Fruit fly (Drosophila melanogaster) whole organism, embryonic: ENCODE data around the gene Mics1.

Experiments used
- Ada2b ChIP-seq: fragments of 200-800 bp; sonication (Bioruptor generic); IDR thresholded peaks from 2 replicates; pipeline ENCODE4 v1.3.6; 2022; ENCODE audit warnings: missing biosample characterization, missing genetic modification characterization
- B-H1 ChIP-seq: fragments of 200-800 bp; sonication (Bioruptor generic); IDR thresholded peaks from 3 replicates; pipeline ENCODE4 v1.3.6; 2022; ENCODE audit warnings: missing biosample characterization, missing genetic modification characterization
- Blimp-1 ChIP-seq: fragments of 200-800 bp; sonication (Bioruptor generic); optimal IDR thresholded peaks from 3 replicates; lab custom pipeline; 2018; ENCODE audit warnings: missing biosample characterization, missing genetic modification characterization, mild to moderate bottlenecking, moderate library complexity, missing genetic modification reagents
- Bteb2 ChIP-seq: fragments of 200-800 bp; sonication (Bioruptor generic); optimal IDR thresholded peaks from 2 replicates; lab custom pipeline; 2016; ENCODE audit warnings: missing biosample characterization, missing genetic modification characterization
- CG10147 ChIP-seq: fragments of 200-800 bp; sonication (Bioruptor generic); optimal IDR thresholded peaks from 2 replicates; lab custom pipeline; 2019; ENCODE audit warnings: missing biosample characterization, mild to moderate bottlenecking, missing genetic modification characterization, moderate library complexity
- CG10267 ChIP-seq: fragments of 200-800 bp; sonication (Bioruptor generic); optimal IDR thresholded peaks from 2 replicates; lab custom pipeline; 2018; ENCODE audit warnings: missing biosample characterization, mild to moderate bottlenecking, missing genetic modification characterization, moderate library complexity
- CG10979 ChIP-seq: fragments of 200-800 bp; sonication (Bioruptor generic); optimal IDR thresholded peaks from 2 replicates; lab custom pipeline; 2018; ENCODE audit warnings: missing biosample characterization, mild to moderate bottlenecking, missing genetic modification characterization, moderate library complexity
- CG11695 ChIP-seq: fragments of 200-800 bp; sonication (Bioruptor generic); IDR thresholded peaks from 3 replicates; pipeline ENCODE4 v1.3.6; 2022; ENCODE audit warnings: missing biosample characterization, missing genetic modification characterization
- CG12155 ChIP-seq: fragments of 200-800 bp; sonication (Bioruptor generic); optimal IDR thresholded peaks from 3 replicates; lab custom pipeline; 2016; ENCODE audit warnings: missing biosample characterization, missing genetic modification characterization
- CG13775 ChIP-seq: fragments of 200-800 bp; sonication (Bioruptor generic); optimal IDR thresholded peaks from 3 replicates; lab custom pipeline; 2017; ENCODE audit warnings: missing biosample characterization, mild to moderate bottlenecking, missing genetic modification characterization
- CG16863 ChIP-seq: fragments of 200-800 bp; sonication (Bioruptor generic); optimal IDR thresholded peaks from 3 replicates; lab custom pipeline; 2016; ENCODE audit warnings: missing biosample characterization, missing genetic modification characterization
- CG18262 ChIP-seq: fragments of 200-800 bp; optimal IDR thresholded peaks from 3 replicates; lab custom pipeline; 2019; ENCODE audit warnings: missing biosample characterization, mild to moderate bottlenecking, missing genetic modification characterization, moderate library complexity
- CG18476 ChIP-seq: fragments of 200-800 bp; sonication (Bioruptor generic); optimal IDR thresholded peaks from 2 replicates; lab custom pipeline; 2016; ENCODE audit warnings: missing biosample characterization, mild to moderate bottlenecking, missing genetic modification characterization
- CG5245 ChIP-seq: fragments of 200-800 bp; sonication (Bioruptor generic); optimal IDR thresholded peaks from 3 replicates; lab custom pipeline; 2016; ENCODE audit warnings: missing biosample characterization, missing genetic modification characterization
- CG6791 ChIP-seq: fragments of 200-800 bp; sonication (Bioruptor generic); IDR thresholded peaks from 3 replicates; pipeline ENCODE4 v1.3.6; 2022; ENCODE audit warnings: missing biosample characterization, missing genetic modification characterization; ENCODE audit not compliant: partially characterized antibody
- CG7786 ChIP-seq: fragments of 200-800 bp; sonication (Bioruptor generic); optimal IDR thresholded peaks from 2 replicates; lab custom pipeline; 2016; ENCODE audit warnings: missing biosample characterization, missing genetic modification characterization
- CG8478 ChIP-seq: fragments of >200 bp; optimal IDR thresholded peaks from 2 replicates; lab custom pipeline; 2018
- CTCF ChIP-seq: fragments of 200-800 bp; sonication (Bioruptor generic); optimal IDR thresholded peaks from 2 replicates; lab custom pipeline; 2017; ENCODE audit warnings: missing biosample characterization, mild to moderate bottlenecking, missing genetic modification characterization, moderate library complexity
- Dbx ChIP-seq: fragments of 200-800 bp; sonication (Bioruptor generic); IDR thresholded peaks from 3 replicates; pipeline ENCODE4 v1.3.6; 2022; ENCODE audit warnings: missing biosample characterization, missing genetic modification characterization
- Dll ChIP-seq: fragments of 200-800 bp; sonication (Bioruptor generic); IDR thresholded peaks from 4 replicates; pipeline ENCODE4 v1.3.6; 2022; ENCODE audit warnings: missing biosample characterization, missing genetic modification characterization; ENCODE audit not compliant: partially characterized antibody
- Dref ChIP-seq: fragments of 200-800 bp; sonication (Bioruptor generic); IDR thresholded peaks from 2 replicates; pipeline ENCODE4 v1.3.6; 2022; ENCODE audit warnings: missing biosample characterization, missing genetic modification characterization
- Fer3 ChIP-seq: fragments of 200-800 bp; sonication (Bioruptor generic); optimal IDR thresholded peaks from 2 replicates; lab custom pipeline; 2018; ENCODE audit warnings: missing biosample characterization, mild to moderate bottlenecking, missing genetic modification characterization, moderate library complexity
- HLH3B ChIP-seq: fragments of 200-800 bp; sonication (Bioruptor generic); IDR thresholded peaks from 2 replicates; pipeline ENCODE4 v1.3.6; 2022; ENCODE audit warnings: missing biosample characterization, missing genetic modification characterization
- Jarid2 ChIP-seq: fragments of 200-800 bp; sonication (Bioruptor generic); optimal IDR thresholded peaks from 3 replicates; lab custom pipeline; 2017; ENCODE audit warnings: mild to moderate bottlenecking, missing biosample characterization, missing genetic modification reagents, missing genetic modification characterization
- Max ChIP-seq: fragments of 200-800 bp; sonication (Bioruptor generic); optimal IDR thresholded peaks from 2 replicates; lab custom pipeline; 2016; ENCODE audit warnings: missing biosample characterization, mild to moderate bottlenecking, missing genetic modification characterization
- NK7.1 ChIP-seq: fragments of 200-800 bp; sonication (Bioruptor generic); optimal IDR thresholded peaks from 3 replicates; lab custom pipeline; 2016; ENCODE audit warnings: missing biosample characterization, missing genetic modification characterization
- Neu2 ChIP-seq: fragments of 200-800 bp; sonication (Bioruptor generic); optimal IDR thresholded peaks from 3 replicates; lab custom pipeline; 2016; ENCODE audit warnings: missing biosample characterization, missing genetic modification characterization, borderline replicate concordance
- Pdp1 ChIP-seq, 2 experiments: fragments of 200-800 bp; sonication (Bioruptor generic); optimal IDR thresholded peaks; 3 replicates each; lab custom pipeline; 2016; ENCODE audit warnings: missing biosample characterization in 2 of 2, missing genetic modification characterization in 2 of 2, mild to moderate bottlenecking in 1 of 2, moderate library complexity in 1 of 2
- Usf ChIP-seq: fragments of 200-800 bp; sonication (Bioruptor generic); optimal IDR thresholded peaks from 2 replicates; lab custom pipeline; 2017; ENCODE audit warnings: missing genotype, missing biosample characterization, missing genetic modification characterization
- Xrp1 ChIP-seq: fragments of 200-800 bp; sonication (Bioruptor generic); IDR thresholded peaks from 2 replicates; pipeline ENCODE4 v1.3.6; 2022; ENCODE audit warnings: missing biosample characterization, missing genetic modification characterization
- YL-1 ChIP-seq: fragments of 200-800 bp; sonication (Bioruptor generic); optimal IDR thresholded peaks from 3 replicates; lab custom pipeline; 2017; ENCODE audit warnings: missing biosample characterization, mild to moderate bottlenecking, missing genetic modification characterization
- ato ChIP-seq: fragments of 200-800 bp; sonication (Bioruptor generic); IDR thresholded peaks from 2 replicates; pipeline ENCODE4 v1.3.6; 2022; ENCODE audit warnings: missing biosample characterization, missing genetic modification characterization; ENCODE audit not compliant: partially characterized antibody
- az2 ChIP-seq: fragments of 200-800 bp; sonication (Bioruptor generic); optimal IDR thresholded peaks from 3 replicates; lab custom pipeline; 2016; ENCODE audit warnings: missing biosample characterization, missing genetic modification characterization
- caup ChIP-seq: fragments of 200-800 bp; sonication (Bioruptor generic); optimal IDR thresholded peaks from 3 replicates; lab custom pipeline; 2017; ENCODE audit warnings: missing biosample characterization, mild to moderate bottlenecking, missing genetic modification characterization, moderate library complexity; ENCODE audit not compliant: severe bottlenecking
- cwo ChIP-seq: fragments of 200-800 bp; sonication (Bioruptor generic); optimal IDR thresholded peaks from 3 replicates; lab custom pipeline; 2017; ENCODE audit warnings: missing biosample characterization, missing genetic modification characterization, mild to moderate bottlenecking, moderate library complexity, missing genetic modification reagents
- dm ChIP-seq: fragments of 200-800 bp; sonication (Bioruptor generic); optimal IDR thresholded peaks from 3 replicates; lab custom pipeline; 2016; ENCODE audit warnings: missing biosample characterization, missing genetic modification characterization
- fd64A ChIP-seq: fragments of 200-800 bp; sonication (Bioruptor generic); optimal IDR thresholded peaks from 3 replicates; lab custom pipeline; 2018; ENCODE audit warnings: missing biosample characterization, mild to moderate bottlenecking, missing genetic modification characterization
- gem ChIP-seq: fragments of 200-800 bp; sonication (Bioruptor generic); optimal IDR thresholded peaks from 2 replicates; lab custom pipeline; 2019; ENCODE audit warnings: missing biosample characterization, mild to moderate bottlenecking, missing genetic modification characterization, moderate library complexity
- grn ChIP-seq: fragments of 200-800 bp; sonication (Bioruptor generic); optimal IDR thresholded peaks from 3 replicates; lab custom pipeline; 2017; ENCODE audit warnings: missing biosample characterization, missing genetic modification characterization
- hb ChIP-seq: fragments of 200-800 bp; sonication (Bioruptor generic); IDR thresholded peaks from 3 replicates; pipeline ENCODE4 v1.3.6; 2022; ENCODE audit warnings: missing biosample characterization, missing genetic modification characterization; ENCODE audit not compliant: partially characterized antibody
- kay ChIP-seq: fragments of 200-800 bp; sonication (Bioruptor generic); optimal IDR thresholded peaks from 2 replicates; lab custom pipeline; 2016; ENCODE audit warnings: missing biosample characterization, missing genetic modification characterization
- nerfin-2 ChIP-seq: fragments of 200-800 bp; sonication (Bioruptor generic); IDR thresholded peaks from 2 replicates; pipeline ENCODE4 v1.3.6; 2022; ENCODE audit warnings: missing biosample characterization, missing genetic modification characterization; ENCODE audit not compliant: partially characterized antibody
- peb ChIP-seq: fragments of 200-800 bp; sonication (Bioruptor generic); IDR thresholded peaks from 2 replicates; pipeline ENCODE4 v1.3.6; 2022; ENCODE audit warnings: missing biosample characterization, missing genetic modification characterization
- phol ChIP-seq: fragments of 200-800 bp; sonication (Bioruptor generic); optimal IDR thresholded peaks from 3 replicates; lab custom pipeline; 2018; ENCODE audit warnings: missing biosample characterization, mild to moderate bottlenecking, missing genetic modification characterization, moderate library complexity
- pnt ChIP-seq: fragments of 200-800 bp; sonication (Bioruptor generic); optimal IDR thresholded peaks from 3 replicates; lab custom pipeline; 2016; ENCODE audit warnings: missing biosample characterization, missing genetic modification characterization
- pum ChIP-seq: fragments of 200-800 bp; sonication (Bioruptor generic); optimal IDR thresholded peaks from 2 replicates; lab custom pipeline; 2016; ENCODE audit warnings: missing biosample characterization, missing genetic modification characterization
- rib ChIP-seq: fragments of 200-800 bp; sonication (Bioruptor generic); IDR thresholded peaks from 2 replicates; pipeline ENCODE4 v1.3.6; 2022; ENCODE audit warnings: missing biosample characterization, missing genetic modification characterization
- sc ChIP-seq, 3 experiments: fragments of >200 bp in 2 of 3; fragments of 200-800 bp in 1 of 3; sonication (Bioruptor generic) in 1 of 3; optimal IDR thresholded peaks; 2 replicates in 2 of 3; 3 replicates in 1 of 3; lab custom pipeline; 2017; ENCODE audit warnings: mild to moderate bottlenecking in 1 of 3, missing biosample characterization in 1 of 3, missing genetic modification characterization in 1 of 3, missing genetic modification reagents in 1 of 3
- sd ChIP-seq: fragments of 200-800 bp; sonication (Bioruptor generic); optimal IDR thresholded peaks from 3 replicates; lab custom pipeline; 2018; ENCODE audit warnings: missing biosample characterization, mild to moderate bottlenecking, missing genetic modification characterization, moderate library complexity
- unc-4 ChIP-seq: fragments of 200-800 bp; sonication (Bioruptor generic); IDR thresholded peaks from 2 replicates; pipeline ENCODE4 v1.3.6; 2022; ENCODE audit warnings: missing biosample characterization, missing genetic modification characterization; ENCODE audit not compliant: partially characterized antibody

Gene Mics1

DNA sequence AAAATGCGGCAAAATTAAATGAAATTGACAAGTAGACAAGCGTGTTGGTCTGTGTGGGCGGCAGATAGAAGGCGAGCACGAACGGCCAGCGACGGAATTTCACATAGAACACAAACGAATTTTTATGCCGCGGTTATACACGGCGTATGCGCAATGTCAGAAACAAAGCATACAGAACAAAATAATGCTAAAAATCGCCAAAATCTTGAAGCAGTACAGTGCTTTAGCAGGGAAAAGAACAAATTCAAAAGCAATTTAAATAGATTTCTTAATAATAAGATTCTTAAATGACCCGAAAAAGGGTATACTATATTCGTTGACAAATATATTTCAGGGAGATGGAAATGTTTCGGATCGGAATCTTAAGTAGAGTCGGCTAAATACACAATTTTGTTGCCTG, 1.7 kb downstream of the Mics1 start (continued):
- TF ChIP-seq dm (no peak), CG12155 (GFP tag; lab: Kevin White, UChicago) (peak; percentile 42), Fer3 (tag; lab: Kevin White, UChicago) (peak; percentile 9), CG10979 (tag; lab: Kevin White, UChicago) (no peak), CG13775 (GFP tag; lab: Kevin White, UChicago) (no peak), cwo (peak; percentile 6), CG16863 (GFP tag; lab: Kevin White, UChicago) (no peak), CG6791 (GFP tag; lab: Robert Waterston, UW) (no peak), CG11695 (GFP tag; lab: Robert Waterston, UW) (0 out of 3 replicates have a peak, but pooled peaks have one; percentile 46), CG10147 (GFP tag; lab: Kevin White, UChicago) (no peak), Blimp-1 (GFP tag; lab: Kevin White, UChicago) (no peak), Usf (no peak), CG10267 (no peak), nerfin-2 (GFP tag; lab: Robert Waterston, UW) (no peak), Pdp1 (GFP tag; optimal IDR thresholded peaks at IDR 0.05; lab: Kevin White, UChicago) (peak in 1 of 2 experiments; percentile 9), Ada2b (GFP tag; lab: Robert Waterston, UW) (peak; percentile 43; the same call in 1 of the 2 replicates), caup (GFP tag; lab: Kevin White, UChicago) (no peak), kay (no peak), CTCF (no peak), HLH3B (GFP tag; lab: Robert Waterston, UW) (0 out of 2 replicates have a peak, but pooled peaks have one; percentile 23), CG18262 (tag; lab: Kevin White, UChicago) (no peak), pnt (GFP tag; lab: Kevin White, UChicago) (no peak), Max (GFP tag; lab: Kevin White, UChicago) (no peak), fd64A (GFP tag; lab: Kevin White, UChicago) (no peak), YL-1 (GFP tag; lab: Kevin White, UChicago) (no peak), CG5245 (no peak), pum (GFP tag; lab: Kevin White, UChicago) (no peak), unc-4 (GFP tag; lab: Robert Waterston, UW) (no peak), Neu2 (GFP tag; lab: Kevin White, UChicago) (no peak), NK7.1 (GFP tag; lab: Kevin White, UChicago) (no peak), hb (GFP tag; lab: Robert Waterston, UW) (no peak), sc (optimal IDR thresholded peaks at IDR 0.05; lab: Kevin White, UChicago) (no peak), sc (GFP tag; optimal IDR thresholded peaks at IDR 0.05; lab: Kevin White, UChicago) (no peak), sd (tag; lab: Kevin White, UChicago) (peak; percentile 82), CG18476 (GFP tag; lab: Kevin White, UChicago) (no peak), phol (tag; lab: Kevin White, UChicago) (no peak), Dbx (GFP tag; lab: Robert Waterston, UW) (peak; percentile 22; the same call in 1 of the 3 replicates), ato (no peak), Bteb2 (peak; percentile 22), Xrp1 (GFP tag; lab: Robert Waterston, UW) (no peak), B-H1 (GFP tag; lab: Robert Waterston, UW) (no peak), CG7786 (GFP tag; lab: Kevin White, UChicago) (no peak), peb (no peak), grn (GFP tag; lab: Kevin White, UChicago) (no peak), rib (no peak), CG8478 (lab: Kevin White, UChicago) (no peak), Dref (GFP tag; lab: Robert Waterston, UW) (no peak), az2 (GFP tag; lab: Kevin White, UChicago) (no peak), gem (tag; lab: Kevin White, UChicago) (peak; percentile 47), Jarid2 (GFP tag; lab: Kevin White, UChicago) (no peak), Dll (GFP tag; lab: Robert Waterston, UW) (no peak)
